Worm (Caenorhabditis elegans) whole organism, L4/young adult: ENCODE measurements around the gene sel-11.

ENCODE experiments used
- W03F9.2 ChIP-seq: fragments of 150-350 bp; optimal IDR thresholded peaks from 2 replicates; lab custom pipeline; 2014; ENCODE audit warnings: missing biosample characterization, missing genetic modification characterization
- him-1 ChIP-seq: sonication (generic microtip); optimal IDR thresholded peaks from 2 replicates; lab custom pipeline; 2016; ENCODE audit warnings: missing genotype, missing genetic modification reagents, missing genetic modification characterization, missing compliant biosample characterization

- TF ChIP-seq him-1 (tag; lab: Kevin White, UChicago) (no peak), W03F9.2 (no peak)
These were observed 12.2 kb downstream of the sel-11 start for ce11 chrV:11779310-11779709.
